ENCODE assay signal across 2 fruit fly cellular contexts in genomic region chr3R:21186606-21187393, dm6.
TF ChIP-seq lines count a peak whose summit lies in the region.

No protein-coding gene starts in this region.

TF ChIP-seq in whole organism, embryonic, 481 proteins besides CTCF, POLR2A, EP300 and RAD21 (continued from another document and continues in another):
- no peak for TF ChIP-seq Myb (GFP tag; optimal IDR thresholded peaks at IDR 0.05; lab: Kevin White, UChicago)
- TF ChIP-seq CG10565 (GFP tag; optimal IDR thresholded peaks at IDR 0.05; lab: Kevin White, UChicago), result no peak
- TF ChIP-seq CHES-1-like (GFP tag; optimal IDR thresholded peaks at IDR 0.05; lab: Kevin White, UChicago), result peak; percentile 37
- peak; percentile 38 for TF ChIP-seq CG18262 (tag; optimal IDR thresholded peaks at IDR 0.05; lab: Kevin White, UChicago)
- TF ChIP-seq CG10209 (GFP tag; optimal IDR thresholded peaks at IDR 0.05; lab: Kevin White, UChicago), result peak; percentile 43
- TF ChIP-seq bab2 (GFP tag; optimal IDR thresholded peaks at IDR 0.05; lab: Kevin White, UChicago), result peak; percentile 21
- peak; percentile 63; the same call in 1 of the 4 replicates for TF ChIP-seq chinmo (GFP tag; IDR thresholded peaks at IDR 0.05; lab: Robert Waterston, UW; ENCODE audit: partially characterized antibody)
- peak; percentile 63 for TF ChIP-seq CG11504 (tag; optimal IDR thresholded peaks at IDR 0.05; lab: Kevin White, UChicago)
- TF ChIP-seq sc (optimal IDR thresholded peaks at IDR 0.05; lab: Kevin White, UChicago), result no peak
- peak; percentile 1 for TF ChIP-seq sc (GFP tag; optimal IDR thresholded peaks at IDR 0.05; lab: Kevin White, UChicago)
- peak; percentile 21 for TF ChIP-seq CG33557 (GFP tag; optimal IDR thresholded peaks at IDR 0.05; lab: Kevin White, UChicago)
- TF ChIP-seq CG1832 (GFP tag; optimal IDR thresholded peaks at IDR 0.05; lab: Kevin White, UChicago), result peak; percentile 28
- no peak for TF ChIP-seq Abd-B (GFP tag; optimal IDR thresholded peaks at IDR 0.05; lab: Kevin White, UChicago)
- TF ChIP-seq CG34422 (GFP tag; IDR thresholded peaks at IDR 0.05; lab: Robert Waterston, UW), result no peak
- 0 out of 2 replicates have a peak, but pooled peaks have one; percentile 5 for TF ChIP-seq esg (GFP tag; conservative IDR thresholded peaks at IDR 0.05; lab: Robert Waterston, UW)
- TF ChIP-seq PHDP (tag; optimal IDR thresholded peaks at IDR 0.05; lab: Kevin White, UChicago), result peak; percentile 27
- peak; percentile 51 for TF ChIP-seq caup (GFP tag; optimal IDR thresholded peaks at IDR 0.05; lab: Kevin White, UChicago; ENCODE audit: severe bottlenecking)
- peak; percentile 38 for TF ChIP-seq nmo (GFP tag; optimal IDR thresholded peaks at IDR 0.05; lab: Kevin White, UChicago)
- TF ChIP-seq scrt (GFP tag; optimal IDR thresholded peaks at IDR 0.05; lab: Kevin White, UChicago), result peak; percentile 61
- TF ChIP-seq CG3726 (GFP tag; IDR thresholded peaks at IDR 0.05; lab: Robert Waterston, UW), result 0 out of 3 replicates have a peak, but pooled peaks have one; percentile 46
- TF ChIP-seq B-H2 (GFP tag; optimal IDR thresholded peaks at IDR 0.05; lab: Kevin White, UChicago), result peak; percentile 1
- TF ChIP-seq CG2120 (GFP tag; optimal IDR thresholded peaks at IDR 0.05; lab: Kevin White, UChicago), result peak; percentile 52
- no peak for TF ChIP-seq CG8388 (GFP tag; optimal IDR thresholded peaks at IDR 0.05; lab: Kevin White, UChicago)
- peak; percentile 12 for TF ChIP-seq pho (GFP tag; optimal IDR thresholded peaks at IDR 0.05; lab: Kevin White, UChicago)
- TF ChIP-seq CG32767 (GFP tag; IDR thresholded peaks at IDR 0.05; lab: Robert Waterston, UW), result no peak
- peak in 1 of 2 experiments; percentile 51 for TF ChIP-seq Hr51 (GFP tag; optimal IDR thresholded peaks at IDR 0.05; lab: Kevin White, UChicago)
- no peak for TF ChIP-seq stwl (tag; optimal IDR thresholded peaks at IDR 0.05; lab: Kevin White, UChicago)
- TF ChIP-seq lola (GFP tag; optimal IDR thresholded peaks at IDR 0.05; lab: Kevin White, UChicago), result peak in 1 of 3 experiments; percentile 59
- peak; percentile 93 for TF ChIP-seq Sry-β (GFP tag; optimal IDR thresholded peaks at IDR 0.05; lab: Kevin White, UChicago)
- peak; percentile 24 for TF ChIP-seq CG10462 (GFP tag; optimal IDR thresholded peaks at IDR 0.05; lab: Kevin White, UChicago)
- peak; percentile 67 for TF ChIP-seq CG18619 (GFP tag; optimal IDR thresholded peaks at IDR 0.05; lab: Kevin White, UChicago)
- no peak for TF ChIP-seq insv (GFP tag; optimal IDR thresholded peaks at IDR 0.05; lab: Kevin White, UChicago)
- no peak for TF ChIP-seq D (optimal IDR thresholded peaks at IDR 0.05; lab: Kevin White, UChicago)
- peak; percentile 51 for TF ChIP-seq D (GFP tag; optimal IDR thresholded peaks at IDR 0.05; lab: Kevin White, UChicago)
- TF ChIP-seq p53 (GFP tag; optimal IDR thresholded peaks at IDR 0.05; lab: Kevin White, UChicago), result no peak
- no peak for TF ChIP-seq bsh (GFP tag; optimal IDR thresholded peaks at IDR 0.05; lab: Kevin White, UChicago)
- TF ChIP-seq Atf-2 (GFP tag; optimal IDR thresholded peaks at IDR 0.05; lab: Kevin White, UChicago), result peak; percentile 23
- 0 out of 2 replicates have a peak, but pooled peaks have one; percentile 18 for TF ChIP-seq CG3847 (GFP tag; IDR thresholded peaks at IDR 0.05; lab: Robert Waterston, UW)
- TF ChIP-seq en (GFP tag; optimal IDR thresholded peaks at IDR 0.05; lab: Kevin White, UChicago), result no peak
- TF ChIP-seq Jarid2 (GFP tag; optimal IDR thresholded peaks at IDR 0.05; lab: Kevin White, UChicago), result no peak
- TF ChIP-seq fd96Cb (tag; optimal IDR thresholded peaks at IDR 0.05; lab: Kevin White, UChicago), result peak; percentile 7
- TF ChIP-seq ranshi (GFP tag; IDR thresholded peaks at IDR 0.05; lab: Robert Waterston, UW), result no peak
- peak; percentile 63 for TF ChIP-seq CG9437 (GFP tag; optimal IDR thresholded peaks at IDR 0.05; lab: Kevin White, UChicago)
- TF ChIP-seq CG1529 (GFP tag; optimal IDR thresholded peaks at IDR 0.05; lab: Kevin White, UChicago), result peak; percentile 11
- TF ChIP-seq cwo (GFP tag; optimal IDR thresholded peaks at IDR 0.05; lab: Kevin White, UChicago), result peak; percentile 13
- peak; percentile 36 for TF ChIP-seq CG6654 (GFP tag; optimal IDR thresholded peaks at IDR 0.05; lab: Kevin White, UChicago)
- TF ChIP-seq so (GFP tag; IDR thresholded peaks at IDR 0.05; lab: Robert Waterston, UW), result 0 out of 3 replicates have a peak, but pooled peaks have one; percentile 10
- peak; percentile 53 for TF ChIP-seq ERR (GFP tag; optimal IDR thresholded peaks at IDR 0.05; lab: Kevin White, UChicago)
- TF ChIP-seq Aef1 (GFP tag; IDR thresholded peaks at IDR 0.05; lab: Robert Waterston, UW), result peak; percentile 25; the same call in 1 of the 3 replicates
- peak; percentile 52 for TF ChIP-seq bcd (GFP tag; optimal IDR thresholded peaks at IDR 0.05; lab: Kevin White, UChicago)
- peak in 1 of 2 experiments; percentile 55 for TF ChIP-seq eve (GFP tag; optimal IDR thresholded peaks at IDR 0.05; lab: Kevin White, UChicago)
- peak; percentile 76 for TF ChIP-seq sens (GFP tag; lab: Kevin White, UChicago)
- TF ChIP-seq CG3838 (GFP tag; optimal IDR thresholded peaks at IDR 0.05; lab: Kevin White, UChicago), result no peak
- peak; percentile 29 for TF ChIP-seq Mad (GFP tag; optimal IDR thresholded peaks at IDR 0.05; lab: Kevin White, UChicago)
- no peak for TF ChIP-seq Gug (GFP tag; IDR thresholded peaks at IDR 0.05; lab: Robert Waterston, UW)
- peak; percentile 54 for TF ChIP-seq CG30403 (GFP tag; optimal IDR thresholded peaks at IDR 0.05; lab: Kevin White, UChicago)
- peak; percentile 15 for TF ChIP-seq CG5245 (GFP tag; optimal IDR thresholded peaks at IDR 0.05; lab: Kevin White, UChicago)
- peak; percentile 32 for TF ChIP-seq dmrt11E (tag; optimal IDR thresholded peaks at IDR 0.05; lab: Kevin White, UChicago)
- TF ChIP-seq CG5180 (GFP tag; optimal IDR thresholded peaks at IDR 0.05; lab: Kevin White, UChicago), result no peak
- peak; percentile 44 for TF ChIP-seq CG10979 (tag; optimal IDR thresholded peaks at IDR 0.05; lab: Kevin White, UChicago)
- peak; percentile 57; the same call in 2 of the 3 replicates for TF ChIP-seq Dbx (GFP tag; IDR thresholded peaks at IDR 0.05; lab: Robert Waterston, UW)
- no peak for TF ChIP-seq pan (optimal IDR thresholded peaks at IDR 0.05; lab: Kevin White, UChicago)
- TF ChIP-seq pan (GFP tag; optimal IDR thresholded peaks at IDR 0.05 in 1 of 2, IDR thresholded peaks at IDR 0.05 in 1 of 2), result peak in 1 of 2 experiments; percentile 7
- TF ChIP-seq tll (GFP tag; optimal IDR thresholded peaks at IDR 0.05; lab: Kevin White, UChicago), result peak; percentile 4 to 37

TF ChIP-seq in whole organism, prepupa, 60 proteins besides CTCF, POLR2A, EP300 and RAD21 (continued from another document):
- TF ChIP-seq topi (GFP tag; optimal IDR thresholded peaks at IDR 0.05; lab: Kevin White, UChicago) (peak; percentile 64), CG11902 (GFP tag; optimal IDR thresholded peaks at IDR 0.05; lab: Kevin White, UChicago) (peak; percentile 1), CG11294 (GFP tag; IDR thresholded peaks at IDR 0.05; lab: Robert Waterston, UW) (no peak), achi (GFP tag; optimal IDR thresholded peaks at IDR 0.05; lab: Kevin White, UChicago) (no peak), Eip78C (GFP tag; lab: Kevin White, UChicago) (peak; percentile 87), CG34406 (GFP tag; optimal IDR thresholded peaks at IDR 0.05; lab: Kevin White, UChicago) (peak; percentile 34), svp (GFP tag; lab: Kevin White, UChicago) (peak; percentile 84), esn (GFP tag; optimal IDR thresholded peaks at IDR 0.05; lab: Kevin White, UChicago) (peak; percentile 62), net (GFP tag; optimal IDR thresholded peaks at IDR 0.05; lab: Kevin White, UChicago) (peak; percentile 4), Eip93F (GFP tag; optimal IDR thresholded peaks at IDR 0.05; lab: Kevin White, UChicago) (no peak), acj6 (GFP tag; optimal IDR thresholded peaks at IDR 0.05; lab: Kevin White, UChicago) (peak; percentile 34), CG6808 (GFP tag; optimal IDR thresholded peaks at IDR 0.05; lab: Kevin White, UChicago) (peak; percentile 55), pdm3 (GFP tag; optimal IDR thresholded peaks at IDR 0.05; lab: Kevin White, UChicago) (peak; percentile 43), Eip75B (GFP tag; optimal IDR thresholded peaks at IDR 0.05; lab: Kevin White, UChicago) (peak; percentile 56), CG3032 (tag; optimal IDR thresholded peaks at IDR 0.05; lab: Kevin White, UChicago) (no peak), CG31627 (GFP tag; optimal IDR thresholded peaks at IDR 0.05; lab: Kevin White, UChicago) (peak; percentile 58), Sox15 (GFP tag; optimal IDR thresholded peaks at IDR 0.05; lab: Kevin White, UChicago) (peak; percentile 4), CG10631 (GFP tag; optimal IDR thresholded peaks at IDR 0.05; lab: Kevin White, UChicago) (no peak), Hr38 (GFP tag; optimal IDR thresholded peaks at IDR 0.05; lab: Kevin White, UChicago) (no peak), CG8319 (GFP tag; optimal IDR thresholded peaks at IDR 0.05; lab: Kevin White, UChicago) (peak; percentile 5), CG7368 (GFP tag; optimal IDR thresholded peaks at IDR 0.05; lab: Kevin White, UChicago) (no peak), Sox14 (GFP tag; optimal IDR thresholded peaks at IDR 0.05; lab: Kevin White, UChicago) (peak; percentile 50), eg (GFP tag; IDR thresholded peaks at IDR 0.05; lab: Robert Waterston, UW) (no peak), CG6792 (GFP tag; optimal IDR thresholded peaks at IDR 0.05; lab: Kevin White, UChicago) (no peak), Hr4 (GFP tag; optimal IDR thresholded peaks at IDR 0.05; lab: Kevin White, UChicago) (peak; percentile 28), CG8119 (GFP tag; IDR thresholded peaks at IDR 0.05; lab: Robert Waterston, UW) (no peak), Sox102F (GFP tag; optimal IDR thresholded peaks at IDR 0.05; lab: Kevin White, UChicago) (peak; percentile 55), CG16779 (tag; optimal IDR thresholded peaks at IDR 0.05; lab: Kevin White, UChicago) (no peak), CG15336 (GFP tag; IDR thresholded peaks at IDR 0.05; lab: Robert Waterston, UW) (peak; percentile 44; the same call in 1 of the 2 replicates), CG11762 (GFP tag; optimal IDR thresholded peaks at IDR 0.05; lab: Kevin White, UChicago; ENCODE audit: insufficient read depth) (no peak), lz (GFP tag; optimal IDR thresholded peaks at IDR 0.05; lab: Kevin White, UChicago) (peak; percentile 37), CG10669 (GFP tag; optimal IDR thresholded peaks at IDR 0.05; lab: Kevin White, UChicago) (peak; percentile 13), cyc (GFP tag; optimal IDR thresholded peaks at IDR 0.05; lab: Kevin White, UChicago) (peak; percentile 41), dac (GFP tag; optimal IDR thresholded peaks at IDR 0.05; lab: Kevin White, UChicago) (no peak)
